Worm (Caenorhabditis elegans): ENCODE data around the gene ikke-1.
A peak's percentile ranks its signal among the peaks of the same experiment; 100 is the strongest.

The ikke-1 gene

DNA sequence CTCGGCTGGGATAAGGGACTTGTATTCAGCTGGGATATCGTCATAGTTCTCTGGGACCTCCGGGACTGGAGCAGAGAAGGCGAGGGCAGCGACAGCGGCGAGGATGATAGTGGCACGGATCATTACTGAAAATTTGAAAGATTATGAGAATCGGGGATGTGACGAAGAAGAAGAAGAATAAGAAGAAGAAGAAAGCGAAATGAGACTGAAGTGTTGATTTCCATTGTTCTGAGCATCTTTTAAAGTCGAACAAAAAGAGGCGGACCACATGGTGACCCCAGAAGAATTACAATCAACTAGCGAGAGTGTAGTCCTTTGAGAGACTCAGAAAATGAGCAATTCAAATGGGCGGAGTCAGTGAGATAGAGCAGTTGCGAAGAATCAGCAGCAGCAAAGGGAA lies 30.6 kb upstream of the ikke-1 start, which contains the start of gene far-1:
TSS of gene far-1 (minus strand) at position 125 of the 400 bp plus-strand sequence.
- TF ChIP-seq pha-4 (tag; optimal IDR thresholded peaks at IDR 0.05) (no peak), lin-13 (tag; optimal IDR thresholded peaks at IDR 0.05) (no peak), unc-120 (tag; optimal IDR thresholded peaks at IDR 0.05; ENCODE audit: poor library complexity, severe bottlenecking) (peak; percentile 63), mab-5 (tag; optimal IDR thresholded peaks at IDR 0.05) (no peak), unc-62 (GFP tag; optimal IDR thresholded peaks at IDR 0.05) (peak; percentile 58), hlh-1 (tag; optimal IDR thresholded peaks at IDR 0.05) (peak; percentile 57), nhr-237 (tag; optimal IDR thresholded peaks at IDR 0.05) (no peak), ces-1 (GFP tag; optimal IDR thresholded peaks at IDR 0.05) (no peak), drap-1 (GFP tag; optimal IDR thresholded peaks at IDR 0.05) (no peak), mls-2 (tag; optimal IDR thresholded peaks at IDR 0.05) (no peak), nhr-28 (tag; optimal IDR thresholded peaks at IDR 0.05) (no peak), tbx-8 (GFP tag; optimal IDR thresholded peaks at IDR 0.05) (no peak), ham-2 (GFP tag; optimal IDR thresholded peaks at IDR 0.05) (no peak), M03D4.4 (tag; optimal IDR thresholded peaks at IDR 0.05) (peak; percentile 8)

DNA sequence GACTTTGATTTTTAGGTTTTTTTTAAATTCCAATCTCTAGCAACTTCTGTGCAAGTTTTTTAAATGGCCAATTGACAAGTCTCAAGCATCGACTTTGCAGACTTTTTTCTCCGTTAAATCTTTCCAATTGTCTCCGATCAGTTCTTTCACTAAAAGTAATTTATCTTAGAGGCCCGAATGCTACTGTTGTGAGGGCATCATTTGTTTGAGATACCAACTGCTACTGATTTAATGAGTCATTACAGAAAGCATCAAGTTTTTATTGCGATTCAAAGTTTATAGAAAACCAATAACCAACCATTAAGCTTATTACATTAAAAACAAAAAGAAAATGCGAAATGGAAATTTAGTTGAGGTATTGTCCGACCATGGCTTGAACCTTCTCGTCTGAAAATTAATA lies 29.6 kb upstream of the ikke-1 start:
- TF ChIP-seq drap-1 (GFP tag; optimal IDR thresholded peaks at IDR 0.05), result no peak
- TF ChIP-seq elt-1 (tag; optimal IDR thresholded peaks at IDR 0.05; ENCODE audit: borderline replicate concordance, insufficient read depth), result no peak
- no peak for TF ChIP-seq unc-62 (GFP tag; optimal IDR thresholded peaks at IDR 0.05)
- no peak for TF ChIP-seq bed-3 (GFP tag; optimal IDR thresholded peaks at IDR 0.05)
- no peak for TF ChIP-seq unc-120 (tag; optimal IDR thresholded peaks at IDR 0.05; ENCODE audit: poor library complexity, severe bottlenecking)
- no peak for TF ChIP-seq mab-5 (tag; optimal IDR thresholded peaks at IDR 0.05)
- TF ChIP-seq flh-1 (GFP tag; optimal IDR thresholded peaks at IDR 0.05), result no peak
- no peak for TF ChIP-seq hlh-1 (tag; optimal IDR thresholded peaks at IDR 0.05)
- peak; percentile 2 for TF ChIP-seq mls-2 (tag; optimal IDR thresholded peaks at IDR 0.05)

DNA sequence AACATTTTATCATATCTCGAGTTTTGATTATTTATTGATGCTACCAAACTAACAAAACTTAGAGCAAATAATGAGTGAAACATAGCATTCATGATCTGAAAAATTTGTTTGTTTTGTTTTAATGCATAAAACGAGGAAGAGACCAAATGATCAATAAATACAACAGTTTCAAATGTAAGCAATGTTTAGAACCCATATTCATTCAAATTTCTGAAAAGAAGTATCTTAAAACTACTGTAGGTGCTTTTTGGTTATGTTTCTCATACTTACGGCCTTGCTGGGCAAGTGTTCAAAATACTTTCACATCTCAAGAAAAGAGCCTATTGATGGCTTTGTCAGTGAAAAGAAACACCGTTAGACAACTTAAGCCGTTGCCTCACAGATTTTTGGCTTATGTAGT lies 27.2 kb upstream of the ikke-1 start, which contains the start of gene F02A9.1:
TSS of gene F02A9.1 (minus strand) at position 101 of the 400 bp plus-strand sequence.
- TF ChIP-seq cnd-1 (tag; optimal IDR thresholded peaks at IDR 0.05) (no peak), elt-1 (tag; optimal IDR thresholded peaks at IDR 0.05; ENCODE audit: borderline replicate concordance, insufficient read depth) (no peak), sptf-1 (tag; optimal IDR thresholded peaks at IDR 0.05) (no peak), blmp-1 (tag; optimal IDR thresholded peaks at IDR 0.05) (no peak), ceh-39 (tag; optimal IDR thresholded peaks at IDR 0.05) (no peak), nhr-237 (tag; optimal IDR thresholded peaks at IDR 0.05) (no peak), ztf-11 (tag; optimal IDR thresholded peaks at IDR 0.05) (no peak), lin-13 (tag; optimal IDR thresholded peaks at IDR 0.05) (no peak), hlh-1 (tag; optimal IDR thresholded peaks at IDR 0.05) (no peak), mab-5 (tag; optimal IDR thresholded peaks at IDR 0.05) (no peak), zip-8 (tag; optimal IDR thresholded peaks at IDR 0.05) (no peak), lsy-2 (tag; optimal IDR thresholded peaks at IDR 0.05) (no peak), ces-1 (GFP tag; optimal IDR thresholded peaks at IDR 0.05) (no peak), nhr-76 (tag; optimal IDR thresholded peaks at IDR 0.05) (no peak)

DNA sequence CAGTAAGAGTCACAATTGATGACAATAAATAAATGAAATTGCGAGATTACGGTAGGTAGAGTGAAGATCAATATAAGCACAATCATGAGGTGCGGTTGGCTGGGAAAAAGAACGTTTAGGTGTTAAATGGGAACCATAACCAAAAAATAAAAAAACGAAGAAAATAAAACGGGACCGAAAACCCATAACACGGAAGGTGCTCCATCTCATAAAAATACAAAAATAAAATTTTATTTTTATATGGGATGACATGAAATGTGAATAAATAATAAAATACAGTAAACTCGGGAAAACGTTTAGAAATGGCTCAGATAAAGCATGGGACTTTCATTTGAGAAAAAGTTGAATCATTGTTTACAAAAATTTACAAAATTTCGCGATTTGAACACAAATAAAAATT lies 25.0 kb upstream of the ikke-1 start, which contains the start of gene F02A9.7:
TSS of gene F02A9.7 (minus strand) at position 101 of the 400 bp plus-strand sequence.
- TF ChIP-seq tbx-8 (GFP tag; optimal IDR thresholded peaks at IDR 0.05), result no peak
- no peak for TF ChIP-seq drap-1 (GFP tag; optimal IDR thresholded peaks at IDR 0.05)
- no peak for TF ChIP-seq cnd-1 (tag; optimal IDR thresholded peaks at IDR 0.05)
- TF ChIP-seq ces-1 (GFP tag; optimal IDR thresholded peaks at IDR 0.05), result no peak
- no peak for TF ChIP-seq unc-120 (tag; optimal IDR thresholded peaks at IDR 0.05; ENCODE audit: poor library complexity, severe bottlenecking)
- no peak for TF ChIP-seq ceh-83 (GFP tag; optimal IDR thresholded peaks at IDR 0.05)
- TF ChIP-seq ceh-43 (GFP tag; optimal IDR thresholded peaks at IDR 0.05), result no peak
- no peak for TF ChIP-seq M03D4.4 (tag; optimal IDR thresholded peaks at IDR 0.05)
- TF ChIP-seq lin-13 (tag; optimal IDR thresholded peaks at IDR 0.05), result no peak
- no peak for TF ChIP-seq flh-1 (GFP tag; optimal IDR thresholded peaks at IDR 0.05)
- no peak for TF ChIP-seq bed-3 (GFP tag; optimal IDR thresholded peaks at IDR 0.05)
- TF ChIP-seq mls-2 (tag; optimal IDR thresholded peaks at IDR 0.05), result no peak

DNA sequence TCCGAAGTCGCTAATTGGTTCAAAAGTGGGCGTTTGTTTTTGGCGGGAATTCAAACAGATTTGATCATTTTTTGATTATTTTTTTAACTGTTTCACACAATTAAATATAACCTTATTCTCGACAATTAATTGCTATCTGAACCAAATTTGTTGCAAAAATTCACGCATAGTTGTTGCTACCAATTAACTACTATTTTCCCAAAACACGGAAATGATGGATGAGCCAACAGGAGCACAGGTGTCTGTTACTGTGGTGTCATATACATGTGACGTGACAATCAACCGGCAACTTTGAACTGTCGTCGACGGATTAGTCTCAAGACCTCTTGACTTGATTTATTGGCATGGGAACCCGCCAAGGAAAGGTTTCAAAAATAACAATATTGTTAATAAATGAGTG lies 22.2 kb upstream of the ikke-1 start:
- TF ChIP-seq unc-62 (GFP tag; optimal IDR thresholded peaks at IDR 0.05), result peak; percentile 13
- no peak for TF ChIP-seq unc-120 (tag; optimal IDR thresholded peaks at IDR 0.05; ENCODE audit: poor library complexity, severe bottlenecking)
- TF ChIP-seq blmp-1 (tag; optimal IDR thresholded peaks at IDR 0.05), result no peak
- TF ChIP-seq sem-2 (GFP tag; optimal IDR thresholded peaks at IDR 0.05), result no peak
- no peak for TF ChIP-seq tbx-8 (GFP tag; optimal IDR thresholded peaks at IDR 0.05)
- no peak for TF ChIP-seq mls-2 (tag; optimal IDR thresholded peaks at IDR 0.05)
- TF ChIP-seq nhr-2 (tag; optimal IDR thresholded peaks at IDR 0.05), result peak; percentile 90

Measured in whole organism, mixed stage, embryonic.